Worm (Caenorhabditis elegans) whole organism, L3 larva: Measurements from ENCODE around the gene str-171.

ENCODE experiments used
- R02D3.7 ChIP-seq: fragments of 150-350 bp; optimal IDR thresholded peaks from 2 replicates; lab custom pipeline; 2014; ENCODE audit warnings: missing biosample characterization, missing genetic modification characterization
- ZK546.5 ChIP-seq: sonication (generic microtip); optimal IDR thresholded peaks from 2 replicates; lab custom pipeline; 2017; ENCODE audit warnings: missing biosample characterization, missing genetic modification characterization
- aly-2 ChIP-seq: fragments of 150-350 bp; optimal IDR thresholded peaks from 2 replicates; lab custom pipeline; 2014; ENCODE audit warnings: missing biosample characterization, missing genetic modification characterization
- ceh-16 ChIP-seq: sonication (generic microtip); optimal IDR thresholded peaks from 2 replicates; lab custom pipeline; 2017; ENCODE audit warnings: missing biosample characterization, missing genetic modification characterization
- ceh-28 ChIP-seq: fragments of 150-350 bp; optimal IDR thresholded peaks from 2 replicates; lab custom pipeline; 2014; ENCODE audit warnings: missing biosample characterization, missing genetic modification reagents, missing genetic modification characterization
- ceh-82 ChIP-seq: fragments of 150-350 bp; optimal IDR thresholded peaks from 2 replicates; lab custom pipeline; 2014; ENCODE audit warnings: missing biosample characterization, missing genetic modification characterization
- daf-12 ChIP-seq: fragments of 150-350 bp; optimal IDR thresholded peaks from 2 replicates; lab custom pipeline; 2014; ENCODE audit warnings: missing biosample characterization, missing genetic modification reagents, missing genetic modification characterization
- elt-2 ChIP-seq: sonication (generic microtip); optimal IDR thresholded peaks from 2 replicates; lab custom pipeline; 2016; ENCODE audit warnings: missing genetic modification reagents, mild to moderate bottlenecking, missing genetic modification characterization, missing compliant biosample characterization
- elt-3 ChIP-seq, 3 experiments: fragments of 150-350 bp in 1 of 3; sonication (generic microtip) in 2 of 3; optimal IDR thresholded peaks; 2 replicates in 2 of 3; 4 replicates in 1 of 3; lab custom pipeline; 2014 to 2017; ENCODE audit warnings: missing biosample characterization in 3 of 3, missing genetic modification characterization in 3 of 3
- fkh-10 ChIP-seq: sonication (generic microtip); optimal IDR thresholded peaks from 2 replicates; lab custom pipeline; 2017; ENCODE audit warnings: missing biosample characterization, missing genetic modification reagents, missing genetic modification characterization
- fkh-2 ChIP-seq: fragments of 150-350 bp; optimal IDR thresholded peaks from 2 replicates; lab custom pipeline; 2014; ENCODE audit warnings: missing biosample characterization, missing genetic modification reagents, missing genetic modification characterization
- fos-1 ChIP-seq: fragments of 150-350 bp; optimal IDR thresholded peaks from 2 replicates; lab custom pipeline; 2014; ENCODE audit warnings: missing biosample characterization, missing genetic modification characterization
- hmg-11 ChIP-seq: sonication (generic microtip); optimal IDR thresholded peaks from 2 replicates; lab custom pipeline; 2016; ENCODE audit warnings: missing genetic modification characterization, missing compliant biosample characterization
- lin-15B ChIP-seq: fragments of 150-350 bp; optimal IDR thresholded peaks from 2 replicates; lab custom pipeline; 2014; ENCODE audit warnings: missing biosample characterization, missing genetic modification characterization
- lin-39 ChIP-seq: fragments of 150-350 bp; optimal IDR thresholded peaks from 2 replicates; lab custom pipeline; 2018; ENCODE audit warnings: missing biosample characterization, missing genetic modification reagents, missing genetic modification characterization
- lsy-12 ChIP-seq: sonication (generic microtip); optimal IDR thresholded peaks from 2 replicates; lab custom pipeline; 2016; ENCODE audit warnings: mild to moderate bottlenecking, missing genetic modification characterization, missing compliant biosample characterization
- mdl-1 ChIP-seq: fragments of 150-350 bp; optimal IDR thresholded peaks from 2 replicates; lab custom pipeline; 2014; ENCODE audit warnings: missing biosample characterization, missing genetic modification characterization
- nfya-1 ChIP-seq: sonication (generic microtip); optimal IDR thresholded peaks from 2 replicates; lab custom pipeline; 2017; ENCODE audit warnings: missing genetic modification characterization, mild to moderate bottlenecking, missing compliant biosample characterization, antibody characterized with exemption, moderate library complexity; ENCODE audit not compliant: insufficient read depth
- nhr-11 ChIP-seq: fragments of 150-350 bp; optimal IDR thresholded peaks from 2 replicates; lab custom pipeline; 2014; ENCODE audit warnings: missing biosample characterization, missing genetic modification characterization
- nhr-12 ChIP-seq: fragments of 150-350 bp; optimal IDR thresholded peaks from 2 replicates; lab custom pipeline; 2014; ENCODE audit warnings: missing biosample characterization, missing genetic modification characterization
- nhr-237 ChIP-seq: fragments of 150-350 bp; optimal IDR thresholded peaks from 2 replicates; lab custom pipeline; 2014; ENCODE audit warnings: missing biosample characterization, missing genetic modification characterization
- nhr-25 ChIP-seq: sonication (generic microtip); optimal IDR thresholded peaks from 2 replicates; lab custom pipeline; 2017; ENCODE audit warnings: missing biosample characterization, missing genetic modification characterization
- nhr-43 ChIP-seq: sonication (generic microtip); optimal IDR thresholded peaks from 2 replicates; lab custom pipeline; 2016; ENCODE audit warnings: mild to moderate bottlenecking, missing genetic modification characterization, missing compliant biosample characterization; ENCODE audit not compliant: poor library complexity, severe bottlenecking
- nhr-67 ChIP-seq: fragments of 150-350 bp; optimal IDR thresholded peaks from 2 replicates; lab custom pipeline; 2014; ENCODE audit warnings: missing biosample characterization, missing genetic modification characterization
- nhr-76 ChIP-seq: fragments of 150-350 bp; sonication (generic microtip); optimal IDR thresholded peaks from 5 replicates; lab custom pipeline; 2014; ENCODE audit warnings: missing biosample characterization, missing genetic modification characterization
- nhr-77 ChIP-seq: fragments of 150-350 bp; optimal IDR thresholded peaks from 2 replicates; lab custom pipeline; 2014; ENCODE audit warnings: missing biosample characterization, missing genetic modification characterization
- pha-4 ChIP-seq: fragments of 150-350 bp; optimal IDR thresholded peaks from 2 replicates; lab custom pipeline; 2014; ENCODE audit warnings: missing biosample characterization, missing genetic modification reagents, missing genetic modification characterization
- pqm-1 ChIP-seq: fragments of 150-350 bp; optimal IDR thresholded peaks from 2 replicates; lab custom pipeline; 2017; ENCODE audit warnings: missing biosample characterization, missing genetic modification characterization, inconsistent platforms
- sea-2 ChIP-seq: fragments of 150-350 bp; sonication (generic microtip); optimal IDR thresholded peaks from 4 replicates; lab custom pipeline; 2014; ENCODE audit warnings: missing biosample characterization, missing genetic modification reagents, missing genetic modification characterization
- snpc-4 ChIP-seq: fragments of 150-350 bp; optimal IDR thresholded peaks from 2 replicates; lab custom pipeline; 2014; ENCODE audit warnings: missing biosample characterization, missing genetic modification characterization
- tbx-2 ChIP-seq: sonication (generic microtip); optimal IDR thresholded peaks from 2 replicates; lab custom pipeline; 2016; ENCODE audit warnings: mild to moderate bottlenecking, missing genetic modification characterization, missing compliant biosample characterization
- unc-39 ChIP-seq: sonication (generic microtip); optimal IDR thresholded peaks from 4 replicates; lab custom pipeline; 2017; ENCODE audit warnings: missing biosample characterization, missing genetic modification characterization
- unc-62 ChIP-seq: fragments of 150-350 bp; sonication (generic microtip); optimal IDR thresholded peaks from 4 replicates; lab custom pipeline; 2014; ENCODE audit warnings: missing biosample characterization, missing genetic modification reagents, missing genetic modification characterization
- zag-1 ChIP-seq: fragments of 150-350 bp; optimal IDR thresholded peaks from 2 replicates; lab custom pipeline; 2014; ENCODE audit warnings: missing biosample characterization, missing genetic modification characterization
- ztf-11 ChIP-seq: fragments of 150-350 bp; optimal IDR thresholded peaks from 2 replicates; lab custom pipeline; 2014; ENCODE audit warnings: missing biosample characterization, missing genetic modification characterization

The str-171 gene

DNA sequence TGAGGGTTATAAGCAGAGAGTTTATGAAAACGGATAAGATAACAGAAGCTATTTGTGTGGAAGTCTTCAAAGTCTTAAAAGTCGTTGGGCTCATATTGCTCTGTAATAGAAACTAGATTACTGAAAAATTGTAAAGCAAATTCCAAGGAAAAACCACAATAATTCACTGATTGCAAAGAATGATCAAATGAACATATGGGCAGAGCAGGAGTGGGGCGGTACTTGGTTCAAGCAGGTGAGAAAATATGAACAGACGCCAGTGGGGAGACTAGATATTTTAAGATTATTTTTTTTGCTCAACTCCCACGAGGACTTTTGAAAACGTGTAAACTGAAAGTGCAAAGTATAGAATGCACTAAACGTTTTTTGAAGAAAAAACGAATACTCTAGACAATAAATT, at the start of gene str-171:
Gene str-171, minus strand, starts transcription at position 101 of the 400 bp plus-strand sequence.
- TF ChIP-seq nhr-237 (tag; lab: Kevin White, UChicago) (no peak), hmg-11 (tag; lab: Kevin White, UChicago) (no peak)
- TF ChIP-seq, all 47 proteins: peak for 0

DNA sequence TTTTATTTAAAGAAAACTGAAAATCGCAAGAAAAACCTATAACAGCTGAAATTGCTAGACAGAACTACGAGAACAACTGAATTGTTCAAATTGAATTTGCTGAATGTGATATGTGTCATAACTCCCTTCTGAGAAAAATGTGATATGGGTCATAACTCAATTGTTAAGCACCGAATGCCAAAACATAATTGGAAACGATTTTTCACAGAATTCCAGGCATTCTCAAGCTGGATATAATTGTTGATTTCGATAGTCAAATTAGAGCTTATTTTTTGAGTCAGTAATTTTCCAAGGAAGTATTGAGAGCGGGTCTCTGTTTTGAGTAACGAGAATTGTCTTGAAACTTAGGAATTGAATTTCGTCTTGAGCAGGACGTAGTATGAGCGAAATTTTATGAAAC, 49.6 kb upstream of the str-171 start:
- TF ChIP-seq nhr-11 (tag; lab: Kevin White, UChicago) (peak; percentile 5), nhr-12 (tag; lab: Kevin White, UChicago) (no peak)

DNA sequence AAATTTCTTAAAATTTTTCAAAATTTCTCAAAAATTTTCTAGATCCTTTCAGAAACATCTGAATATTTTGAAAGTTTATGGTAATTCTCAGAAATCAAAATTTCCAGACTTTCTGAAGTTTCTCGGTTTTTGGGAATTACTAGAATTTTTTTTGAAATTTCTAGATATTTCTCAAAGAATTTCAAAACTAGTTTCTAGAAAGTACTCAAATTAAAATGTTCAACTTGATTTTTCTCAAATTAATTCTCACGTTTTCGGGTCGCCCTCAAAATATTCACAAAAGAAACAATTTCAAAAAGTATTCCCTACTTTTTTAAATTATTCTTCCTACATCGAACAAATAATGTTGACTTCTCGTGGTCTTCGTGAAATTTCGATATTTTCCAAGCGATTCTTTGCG, 47.4 kb upstream of the str-171 start, which contains the start of gene T09F5.10:
Gene T09F5.10, plus strand, starts transcription at position 301 of the 400 bp plus-strand sequence.
- TF ChIP-seq lsy-12, result no peak
- TF ChIP-seq daf-12 (tag; lab: Kevin White, UChicago), result no peak
- no peak for TF ChIP-seq fkh-10
- TF ChIP-seq nhr-25 (tag; lab: Kevin White, UChicago), result no peak
- TF ChIP-seq nhr-12 (tag; lab: Kevin White, UChicago), result no peak
- no peak for TF ChIP-seq nhr-11 (tag; lab: Kevin White, UChicago)
- no peak for TF ChIP-seq aly-2
- no peak for TF ChIP-seq ztf-11
- no peak for TF ChIP-seq nfya-1 (tag; lab: Kevin White, UChicago)
- no peak for TF ChIP-seq lin-39 (tag; lab: Kevin White, UChicago)
- no peak for TF ChIP-seq R02D3.7
- no peak for TF ChIP-seq elt-3 (tag; optimal IDR thresholded peaks at IDR 0.05; lab: Kevin White, UChicago)
- TF ChIP-seq pha-4 (tag; lab: Kevin White, UChicago), result no peak
- TF ChIP-seq fos-1, result no peak
- TF ChIP-seq lin-15B, result no peak
- no peak for TF ChIP-seq unc-62 (GFP tag; lab: Kevin White, UChicago)
- TF ChIP-seq tbx-2 (tag; lab: Kevin White, UChicago), result no peak
- TF ChIP-seq hmg-11 (tag; lab: Kevin White, UChicago), result no peak

DNA sequence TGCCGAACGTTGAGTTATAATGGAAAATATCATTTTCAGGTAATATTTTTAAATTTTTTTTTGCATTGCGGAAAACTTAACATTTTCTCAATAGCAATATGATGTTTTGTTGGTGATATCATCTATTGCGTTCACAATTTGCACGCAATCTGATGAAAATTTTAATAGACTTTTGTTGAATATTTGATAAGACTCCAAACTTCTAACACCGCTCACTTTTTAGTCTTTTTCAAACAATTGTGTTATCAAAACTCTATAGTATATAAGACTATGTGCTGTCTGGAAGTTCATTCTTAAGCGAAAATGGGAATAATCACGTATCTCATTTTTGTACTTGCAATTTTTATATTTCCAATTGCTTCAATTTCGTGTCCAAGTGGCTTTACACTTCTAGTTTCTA, 43.1 kb upstream of the str-171 start, which contains the start of gene clec-47:
Gene clec-47, plus strand, starts transcription at position 301 of the 400 bp plus-strand sequence.
- TF ChIP-seq elt-2 (tag; lab: Kevin White, UChicago) (peak; percentile 3), fkh-2 (tag; lab: Kevin White, UChicago) (no peak), mdl-1 (tag; lab: Kevin White, UChicago) (no peak)
- TF ChIP-seq, all 47 proteins: peak for 1

DNA sequence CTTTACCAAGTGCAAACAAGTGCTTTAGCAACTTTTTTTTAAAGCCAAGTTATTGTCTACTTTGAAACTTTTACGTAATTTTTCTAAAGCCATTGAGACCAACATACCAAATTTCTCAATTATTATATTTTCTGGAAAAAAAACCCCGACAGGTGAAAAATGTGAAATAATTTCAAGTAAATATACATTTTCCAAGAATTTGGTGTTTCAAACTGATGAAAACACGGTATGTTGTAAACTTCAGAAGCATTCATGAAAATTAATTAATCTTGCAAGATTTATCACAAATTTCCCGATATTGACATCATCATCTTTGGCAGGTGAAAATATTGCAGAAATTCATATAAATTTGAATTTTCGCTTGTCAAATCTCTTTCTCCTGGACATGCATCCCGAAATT, 30.4 kb upstream of the str-171 start, which contains the start of gene srz-11:
Gene srz-11, plus strand, starts transcription at position 386 of the 400 bp plus-strand sequence.
- TF ChIP-seq nhr-11 (tag; lab: Kevin White, UChicago) (peak; percentile 15), snpc-4 (tag; lab: Kevin White, UChicago) (no peak)

DNA sequence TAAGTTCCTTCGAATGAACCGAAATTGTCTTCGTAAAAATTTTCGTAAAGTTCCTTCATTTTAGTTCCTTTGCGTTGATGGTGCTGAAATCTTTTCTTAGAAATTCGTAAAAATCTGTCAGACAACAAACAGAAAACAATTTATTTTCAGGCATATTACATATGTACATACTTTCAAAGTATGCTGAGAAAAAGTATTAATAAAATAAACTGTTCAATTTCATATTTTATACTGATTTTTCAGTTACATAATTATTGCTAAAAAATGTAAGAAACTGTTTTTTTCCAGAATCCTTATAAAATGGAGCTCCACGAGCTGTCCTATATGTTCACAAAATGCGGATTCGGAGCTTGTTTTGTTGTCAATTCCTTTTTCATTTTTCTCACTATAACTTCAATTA, 26.4 kb upstream of the str-171 start, which contains the start of gene str-45:
Gene str-45, plus strand, starts transcription at position 301 of the 400 bp plus-strand sequence.
- no peak for TF ChIP-seq ZK546.5 (tag; lab: Kevin White, UChicago)
- TF ChIP-seq zag-1 (tag; lab: Kevin White, UChicago), result no peak
- TF ChIP-seq ceh-82 (tag; lab: Kevin White, UChicago), result no peak
- TF ChIP-seq ceh-28 (tag; lab: Kevin White, UChicago), result no peak
- TF ChIP-seq unc-62 (GFP tag; lab: Kevin White, UChicago), result no peak
- TF ChIP-seq snpc-4 (tag; lab: Kevin White, UChicago), result no peak
- no peak for TF ChIP-seq nhr-12 (tag; lab: Kevin White, UChicago)
- TF ChIP-seq nhr-67 (tag; lab: Kevin White, UChicago), result no peak
- TF ChIP-seq nhr-43 (tag; lab: Kevin White, UChicago), result no peak
- TF ChIP-seq nhr-77 (tag; lab: Kevin White, UChicago), result no peak
- no peak for TF ChIP-seq sea-2 (GFP tag; lab: Kevin White, UChicago)
- TF ChIP-seq pqm-1 (tag; lab: Kevin White, UChicago), result no peak
- no peak for TF ChIP-seq elt-2 (tag; lab: Kevin White, UChicago)
- TF ChIP-seq hmg-11 (tag; lab: Kevin White, UChicago), result no peak
- no peak for TF ChIP-seq unc-39 (tag; lab: Kevin White, UChicago)
- no peak for TF ChIP-seq ceh-16 (tag; lab: Kevin White, UChicago)
- no peak for TF ChIP-seq nhr-76 (tag; lab: Kevin White, UChicago)
